Fruit fly (Drosophila melanogaster) whole organism, embryonic: ENCODE results near the gene CG17349.

Experiments used
- Aef1 ChIP-seq: fragments of 200-800 bp; sonication (Bioruptor generic); IDR thresholded peaks from 3 replicates; pipeline ENCODE4 v1.3.6; 2022; ENCODE audit warnings: missing biosample characterization, missing genetic modification characterization
- Atf6 ChIP-seq: fragments of 200-800 bp; sonication (Bioruptor generic); IDR thresholded peaks from 2 replicates; pipeline ENCODE4 v1.3.6; 2022; ENCODE audit warnings: missing biosample characterization, missing genetic modification characterization
- B-H1 ChIP-seq: fragments of 200-800 bp; sonication (Bioruptor generic); IDR thresholded peaks from 3 replicates; pipeline ENCODE4 v1.3.6; 2022; ENCODE audit warnings: missing biosample characterization, missing genetic modification characterization
- CG12071 ChIP-seq: fragments of 200-800 bp; sonication (Bioruptor generic); optimal IDR thresholded peaks from 3 replicates; lab custom pipeline; 2018; ENCODE audit warnings: missing biosample characterization, mild to moderate bottlenecking, missing genetic modification characterization
- CG17568 ChIP-seq: fragments of 200-800 bp; sonication (Bioruptor generic); optimal IDR thresholded peaks from 2 replicates; lab custom pipeline; 2018; ENCODE audit warnings: missing biosample characterization, mild to moderate bottlenecking, missing genetic modification characterization, moderate library complexity
- CG17802 ChIP-seq: fragments of 200-800 bp; sonication (Bioruptor generic); optimal IDR thresholded peaks from 2 replicates; lab custom pipeline; 2018; ENCODE audit warnings: missing biosample characterization, mild to moderate bottlenecking, missing genetic modification characterization, moderate library complexity
- CG3281 ChIP-seq: fragments of 200-800 bp; sonication (Bioruptor generic); optimal IDR thresholded peaks from 3 replicates; lab custom pipeline; 2017; ENCODE audit warnings: missing biosample characterization, mild to moderate bottlenecking, missing genetic modification characterization
- CG4617 ChIP-seq: fragments of 200-800 bp; sonication (Bioruptor generic); optimal IDR thresholded peaks from 3 replicates; lab custom pipeline; 2016; ENCODE audit warnings: missing biosample characterization, missing genetic modification characterization, borderline replicate concordance
- CG4707 ChIP-seq: fragments of 200-800 bp; sonication (Bioruptor generic); optimal IDR thresholded peaks from 2 replicates; lab custom pipeline; 2018; ENCODE audit warnings: missing biosample characterization, mild to moderate bottlenecking, missing genetic modification characterization, moderate library complexity
- CG7271 ChIP-seq: fragments of 200-800 bp; sonication (Bioruptor generic); optimal IDR thresholded peaks from 2 replicates; lab custom pipeline; 2018; ENCODE audit warnings: missing biosample characterization, mild to moderate bottlenecking, missing genetic modification characterization, moderate library complexity
- CG7357 ChIP-seq: fragments of 200-800 bp; sonication (Bioruptor generic); IDR thresholded peaks from 3 replicates; pipeline ENCODE4 v1.3.6; 2022; ENCODE audit warnings: missing biosample characterization, missing genetic modification characterization
- CG8478 ChIP-seq: fragments of >200 bp; optimal IDR thresholded peaks from 2 replicates; lab custom pipeline; 2018
- D19B ChIP-seq: fragments of 200-800 bp; sonication (Bioruptor generic); optimal IDR thresholded peaks from 2 replicates; lab custom pipeline; 2017; ENCODE audit warnings: missing biosample characterization, mild to moderate bottlenecking, missing genetic modification characterization
- Dip3 ChIP-seq: fragments of 200-800 bp; sonication (Bioruptor generic); optimal IDR thresholded peaks from 3 replicates; lab custom pipeline; 2016; ENCODE audit warnings: missing biosample characterization, missing genetic modification characterization
- Ets65A ChIP-seq: fragments of 200-800 bp; sonication (Bioruptor generic); peaks from one replicate; lab custom pipeline; 2016; ENCODE audit warnings: missing biosample characterization, missing genetic modification characterization
- HmgD ChIP-seq: fragments of 200-800 bp; sonication (Bioruptor generic); optimal IDR thresholded peaks from 3 replicates; lab custom pipeline; 2016; ENCODE audit warnings: missing biosample characterization, missing genetic modification characterization
- Hmr ChIP-seq: fragments of 200-800 bp; sonication (Bioruptor generic); optimal IDR thresholded peaks from 3 replicates; lab custom pipeline; 2017; ENCODE audit warnings: mild to moderate bottlenecking, missing biosample characterization, missing genetic modification reagents, missing genetic modification characterization
- Hr39 ChIP-seq: fragments of >200 bp; optimal IDR thresholded peaks from 2 replicates; lab custom pipeline; 2017
- Max ChIP-seq: fragments of 200-800 bp; sonication (Bioruptor generic); optimal IDR thresholded peaks from 2 replicates; lab custom pipeline; 2016; ENCODE audit warnings: missing biosample characterization, mild to moderate bottlenecking, missing genetic modification characterization
- Med ChIP-seq: fragments of 200-800 bp; sonication (Bioruptor generic); peaks from one replicate; lab custom pipeline; 2016; ENCODE audit warnings: missing biosample characterization, missing genetic modification characterization, mild to moderate bottlenecking, inconsistent platforms, moderate library complexity
- Meics ChIP-seq: fragments of 200-800 bp; sonication (Bioruptor generic); optimal IDR thresholded peaks from 2 replicates; lab custom pipeline; 2017; ENCODE audit warnings: missing biosample characterization, mild to moderate bottlenecking, missing genetic modification characterization
- Ravus ChIP-seq: fragments of 200-800 bp; sonication (Bioruptor generic); IDR thresholded peaks from 2 replicates; pipeline ENCODE4 v1.3.6; 2022; ENCODE audit warnings: missing biosample characterization, missing genetic modification characterization
- Rfx ChIP-seq: fragments of 200-800 bp; sonication (Bioruptor generic); IDR thresholded peaks from 2 replicates; pipeline ENCODE4 v1.3.6; 2022; ENCODE audit warnings: missing biosample characterization, missing genetic modification characterization
- Six4 ChIP-seq: fragments of 200-800 bp; sonication (Bioruptor generic); optimal IDR thresholded peaks from 2 replicates; lab custom pipeline; 2016; ENCODE audit warnings: missing biosample characterization, missing genetic modification characterization
- Stat92E ChIP-seq, 3 experiments: fragments of >200 bp in 2 of 3; fragments of 200-800 bp in 1 of 3; sonication (Bioruptor generic) in 1 of 3; optimal IDR thresholded peaks; 2 replicates each; lab custom pipeline; 2017 to 2019; ENCODE audit warnings: missing biosample characterization in 3 of 3, missing genetic modification characterization in 3 of 3, mild to moderate bottlenecking in 1 of 3, moderate library complexity in 1 of 3
- ash1 ChIP-seq: fragments of 200-800 bp; sonication (Bioruptor generic); optimal IDR thresholded peaks from 2 replicates; lab custom pipeline; 2018; ENCODE audit warnings: missing biosample characterization, mild to moderate bottlenecking, missing genetic modification characterization
- bab2 ChIP-seq: fragments of 200-800 bp; sonication (Bioruptor generic); optimal IDR thresholded peaks from 2 replicates; lab custom pipeline; 2016; ENCODE audit warnings: missing biosample characterization, missing genetic modification characterization
- bsh ChIP-seq, 2 experiments: fragments of 200-800 bp; sonication (Bioruptor generic); optimal IDR thresholded peaks; 2 replicates each; lab custom pipeline; 2017 to 2018; ENCODE audit warnings: mild to moderate bottlenecking in 2 of 2, missing biosample characterization in 2 of 2, missing genetic modification characterization in 2 of 2, moderate library complexity in 1 of 2
- crp ChIP-seq, 2 experiments: fragments of 200-800 bp; sonication (Bioruptor generic); optimal IDR thresholded peaks; 2 replicates in 1 of 2; 3 replicates in 1 of 2; lab custom pipeline; 2017; ENCODE audit warnings: missing biosample characterization in 2 of 2, missing genetic modification characterization in 2 of 2, mild to moderate bottlenecking in 1 of 2, moderate library complexity in 1 of 2
- dan ChIP-seq: fragments of 200-800 bp; sonication (Bioruptor generic); IDR thresholded peaks from 2 replicates; pipeline ENCODE4 v1.3.6; 2022; ENCODE audit warnings: missing biosample characterization, missing genetic modification characterization
- dmrt11E ChIP-seq: fragments of 200-800 bp; sonication (Bioruptor generic); optimal IDR thresholded peaks from 3 replicates; lab custom pipeline; 2018; ENCODE audit warnings: missing biosample characterization, mild to moderate bottlenecking, missing genetic modification characterization, moderate library complexity
- emc ChIP-seq: fragments of 200-800 bp; sonication (Bioruptor generic); optimal IDR thresholded peaks from 2 replicates; lab custom pipeline; 2016; ENCODE audit warnings: missing biosample characterization, missing genetic modification characterization
- fd102C ChIP-seq: fragments of 200-800 bp; sonication (Bioruptor generic); optimal IDR thresholded peaks from 2 replicates; lab custom pipeline; 2018; ENCODE audit warnings: missing biosample characterization, mild to moderate bottlenecking, missing genetic modification characterization, moderate library complexity
- fru ChIP-seq: fragments of >200 bp; optimal IDR thresholded peaks from 2 replicates; lab custom pipeline; 2017
- gce ChIP-seq: fragments of 200-800 bp; sonication (Bioruptor generic); IDR thresholded peaks from 3 replicates; pipeline ENCODE4 v1.3.6; 2022; ENCODE audit warnings: missing biosample characterization, missing genetic modification characterization
- gfzf ChIP-seq: fragments of 200-800 bp; sonication (Bioruptor generic); optimal IDR thresholded peaks from 2 replicates; lab custom pipeline; 2016; ENCODE audit warnings: missing biosample characterization, mild to moderate bottlenecking, missing genetic modification characterization, moderate library complexity
- klu ChIP-seq: fragments of 200-800 bp; sonication (Bioruptor generic); IDR thresholded peaks from 2 replicates; pipeline ENCODE4 v1.3.6; 2022; ENCODE audit warnings: missing biosample characterization, missing genetic modification characterization
- kni ChIP-seq: fragments of 200-800 bp; sonication (Bioruptor generic); optimal IDR thresholded peaks from 3 replicates; lab custom pipeline; 2017; ENCODE audit warnings: mild to moderate bottlenecking, missing biosample characterization, missing genetic modification reagents, missing genetic modification characterization
- lab ChIP-seq: fragments of 200-800 bp; sonication (Bioruptor generic); optimal IDR thresholded peaks from 3 replicates; lab custom pipeline; 2017; ENCODE audit warnings: missing biosample characterization, missing genetic modification characterization, mild to moderate bottlenecking, moderate library complexity, missing genetic modification reagents
- maf-S ChIP-seq: fragments of 200-800 bp; sonication (Bioruptor generic); optimal IDR thresholded peaks from 2 replicates; lab custom pipeline; 2016; ENCODE audit warnings: missing biosample characterization, missing genetic modification characterization
- mirr ChIP-seq: fragments of 200-800 bp; sonication (Bioruptor generic); optimal IDR thresholded peaks from 3 replicates; lab custom pipeline; 2018; ENCODE audit warnings: missing biosample characterization, mild to moderate bottlenecking, missing genetic modification characterization
- nom ChIP-seq: fragments of 200-800 bp; sonication (Bioruptor generic); optimal IDR thresholded peaks from 2 replicates; lab custom pipeline; 2017; ENCODE audit warnings: missing biosample characterization, missing genetic modification characterization, mild to moderate bottlenecking, moderate library complexity, missing genetic modification reagents
- oc ChIP-seq: fragments of 200-800 bp; sonication (Bioruptor generic); optimal IDR thresholded peaks from 2 replicates; lab custom pipeline; 2018; ENCODE audit warnings: missing biosample characterization, mild to moderate bottlenecking, missing genetic modification characterization, moderate library complexity
- pb ChIP-seq: fragments of 200-800 bp; sonication (Bioruptor generic); optimal IDR thresholded peaks from 3 replicates; lab custom pipeline; 2016; ENCODE audit warnings: missing biosample characterization, missing genetic modification characterization
- peb ChIP-seq: fragments of 200-800 bp; sonication (Bioruptor generic); IDR thresholded peaks from 2 replicates; pipeline ENCODE4 v1.3.6; 2022; ENCODE audit warnings: missing biosample characterization, missing genetic modification characterization
- phol ChIP-seq: fragments of 200-800 bp; sonication (Bioruptor generic); optimal IDR thresholded peaks from 3 replicates; lab custom pipeline; 2018; ENCODE audit warnings: missing biosample characterization, mild to moderate bottlenecking, missing genetic modification characterization, moderate library complexity
- run ChIP-seq: fragments of 200-800 bp; sonication (Bioruptor generic); optimal IDR thresholded peaks from 3 replicates; lab custom pipeline; 2018; ENCODE audit warnings: missing biosample characterization, mild to moderate bottlenecking, missing genetic modification characterization
- slou ChIP-seq: fragments of 200-800 bp; sonication (Bioruptor generic); optimal IDR thresholded peaks from 3 replicates; lab custom pipeline; 2016; ENCODE audit warnings: missing biosample characterization, missing genetic modification characterization
- slp2 ChIP-seq: fragments of 200-800 bp; sonication (Bioruptor generic); optimal IDR thresholded peaks from 2 replicates; lab custom pipeline; 2016; ENCODE audit warnings: missing biosample characterization, missing genetic modification characterization
- tin ChIP-seq: fragments of 200-800 bp; sonication (Bioruptor generic); optimal IDR thresholded peaks from 3 replicates; lab custom pipeline; 2016; ENCODE audit warnings: missing biosample characterization, missing genetic modification characterization
- tll ChIP-seq, 2 experiments: fragments of 200-800 bp in 1 of 2; fragments of >200 bp in 1 of 2; sonication (Bioruptor generic) in 1 of 2; optimal IDR thresholded peaks; 2 replicates each; lab custom pipeline; 2017 to 2019; ENCODE audit warnings: missing biosample characterization in 2 of 2, missing genetic modification characterization in 2 of 2, mild to moderate bottlenecking in 1 of 2, moderate library complexity in 1 of 2
- z ChIP-seq: fragments of 200-800 bp; sonication (Bioruptor generic); IDR thresholded peaks from 3 replicates; pipeline ENCODE4 v1.3.6; 2022; ENCODE audit warnings: missing biosample characterization, missing genetic modification characterization

CG17349 gene

DNA sequence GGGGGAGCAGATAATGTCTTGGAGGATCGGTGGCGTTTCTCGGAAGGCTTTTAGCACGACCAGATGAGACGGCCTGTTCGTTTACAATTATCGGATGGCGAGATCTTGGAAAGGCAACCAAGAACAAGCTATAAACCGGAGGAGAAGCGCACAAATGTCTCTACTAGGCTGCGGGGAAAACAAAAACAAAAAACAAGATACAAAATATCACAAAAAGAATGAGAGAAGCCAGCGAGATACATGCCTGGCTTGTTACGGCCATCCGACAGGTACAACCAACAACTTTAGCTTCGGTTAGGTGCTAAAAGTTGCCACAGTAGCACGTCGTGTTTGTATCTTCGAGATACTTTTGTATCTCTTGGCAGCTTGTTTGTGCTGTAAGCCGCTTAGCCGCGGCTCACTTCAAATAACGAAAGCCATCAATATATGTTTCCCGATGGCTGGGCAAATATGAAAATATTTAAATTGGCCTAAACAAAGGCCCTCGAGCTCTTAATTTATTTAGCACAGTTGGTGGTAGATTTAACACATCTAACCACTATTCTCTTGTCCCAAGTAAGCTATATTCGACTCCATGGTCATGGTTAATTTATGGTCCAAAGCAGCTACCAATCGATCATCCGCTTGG lies 10.3 kb upstream of the CG17349 start (continued):
- TF ChIP-seq ash1 (GFP tag; lab: Kevin White, UChicago) (no peak), nom (GFP tag; lab: Kevin White, UChicago) (peak; percentile 68), CG17568 (GFP tag; lab: Kevin White, UChicago) (peak; percentile 38), bsh (GFP tag; optimal IDR thresholded peaks at IDR 0.05; lab: Kevin White, UChicago) (peak in 1 of 2 experiments; percentile 35), Dip3 (GFP tag; lab: Kevin White, UChicago) (no peak), fru (lab: Kevin White, UChicago) (no peak), HmgD (no peak), CG12071 (GFP tag; lab: Kevin White, UChicago) (no peak), lab (peak; percentile 6), Stat92E (GFP tag; optimal IDR thresholded peaks at IDR 0.05; lab: Kevin White, UChicago) (peak in 1 of 3 experiments; percentile 19), mirr (GFP tag; lab: Kevin White, UChicago) (no peak), tll (GFP tag; optimal IDR thresholded peaks at IDR 0.05; lab: Kevin White, UChicago) (peak in 1 of 2 experiments; percentile 57), pb (no peak), dmrt11E (tag; lab: Kevin White, UChicago) (no peak), Hr39 (lab: Kevin White, UChicago) (no peak), Ets65A (GFP tag; lab: Kevin White, UChicago) (no peak), fd102C (GFP tag; lab: Kevin White, UChicago) (peak; percentile 5), CG4707 (GFP tag; lab: Kevin White, UChicago) (no peak), Atf6 (no peak), Aef1 (no peak), Med (GFP tag; lab: Kevin White, UChicago) (peak; percentile 60), run (tag; lab: Kevin White, UChicago) (no peak), CG7357 (no peak), Meics (GFP tag; lab: Kevin White, UChicago) (no peak), B-H1 (GFP tag; lab: Robert Waterston, UW) (no peak), maf-S (GFP tag; lab: Kevin White, UChicago) (no peak), z (GFP tag; lab: Robert Waterston, UW) (no peak), CG4617 (no peak), kni (GFP tag; lab: Kevin White, UChicago) (peak; percentile 10), crp (GFP tag; optimal IDR thresholded peaks at IDR 0.05; lab: Kevin White, UChicago) (no peak), oc (peak; percentile 90), emc (GFP tag; lab: Kevin White, UChicago) (no peak), gfzf (GFP tag; lab: Kevin White, UChicago) (no peak), CG3281 (GFP tag; lab: Kevin White, UChicago) (no peak), CG7271 (tag; lab: Kevin White, UChicago) (no peak), Rfx (GFP tag; lab: Robert Waterston, UW) (no peak)
- TF ChIP-seq, all 482 proteins: peak for 17

DNA sequence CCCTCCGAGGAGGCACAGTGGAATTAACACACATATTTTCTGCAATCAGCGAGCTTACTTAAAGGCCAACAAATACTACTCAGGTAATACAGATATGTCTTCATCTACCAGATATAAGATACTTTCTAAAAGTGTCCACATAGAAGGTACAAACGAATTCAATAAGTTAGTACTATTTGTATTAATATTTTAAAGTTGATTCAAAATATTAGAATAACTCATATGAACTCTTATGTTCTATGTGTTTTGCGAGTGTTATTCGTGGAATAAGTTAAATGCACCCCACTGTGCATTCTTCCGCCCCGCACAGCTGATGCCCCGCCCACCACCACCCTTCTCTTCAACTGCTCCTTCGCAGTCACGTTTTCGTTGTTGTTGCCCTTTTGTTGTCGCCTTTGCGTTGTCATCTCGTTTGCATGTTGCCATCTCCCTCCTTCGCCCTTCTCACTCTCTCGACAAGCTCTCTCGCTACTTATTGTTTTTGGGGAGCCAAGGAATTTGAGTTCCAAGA lies 8.6 kb upstream of the CG17349 start:
- TF ChIP-seq bab2 (GFP tag; lab: Kevin White, UChicago) (no peak), tin (GFP tag; lab: Kevin White, UChicago) (no peak), Six4 (no peak), slou (GFP tag; lab: Kevin White, UChicago) (no peak), dan (no peak), phol (tag; lab: Kevin White, UChicago) (peak; percentile 31), CG17802 (no peak), peb (GFP tag; lab: Robert Waterston, UW) (no peak), CG8478 (lab: Kevin White, UChicago) (no peak), slp2 (GFP tag; lab: Kevin White, UChicago) (no peak), Hmr (peak; percentile 8), gce (GFP tag; lab: Robert Waterston, UW) (no peak), Max (GFP tag; lab: Kevin White, UChicago) (no peak), D19B (no peak), klu (GFP tag; lab: Robert Waterston, UW) (no peak), Ravus (GFP tag; lab: Robert Waterston, UW) (no peak)
